Fruit fly (Drosophila melanogaster) whole organism, embryonic: Measurements from ENCODE around the gene Pxn.

Source experiments
- Aef1 ChIP-seq: fragments of 200-800 bp; sonication (Bioruptor generic); IDR thresholded peaks from 3 replicates; pipeline ENCODE4 v1.3.6; 2022; ENCODE audit warnings: missing biosample characterization, missing genetic modification characterization
- CG10274 ChIP-seq: fragments of 200-800 bp; sonication (Bioruptor generic); optimal IDR thresholded peaks from 3 replicates; lab custom pipeline; 2017; ENCODE audit warnings: missing biosample characterization, mild to moderate bottlenecking, missing genetic modification characterization
- CG12155 ChIP-seq: fragments of 200-800 bp; sonication (Bioruptor generic); optimal IDR thresholded peaks from 3 replicates; lab custom pipeline; 2016; ENCODE audit warnings: missing biosample characterization, missing genetic modification characterization
- CG14014 ChIP-seq: fragments of 200-800 bp; sonication (Bioruptor generic); IDR thresholded peaks from 2 replicates; pipeline ENCODE4 v1.3.6; 2022; ENCODE audit warnings: missing biosample characterization, missing genetic modification characterization
- CG14667 ChIP-seq: fragments of 200-800 bp; sonication (Bioruptor generic); IDR thresholded peaks from 2 replicates; pipeline ENCODE4 v1.3.6; 2022; ENCODE audit warnings: missing biosample characterization, missing genetic modification characterization
- CG14860 ChIP-seq: fragments of 200-800 bp; sonication (Bioruptor generic); IDR thresholded peaks from 3 replicates; pipeline ENCODE4 v1.3.6; 2022; ENCODE audit warnings: missing biosample characterization, missing genetic modification characterization; ENCODE audit not compliant: partially characterized antibody
- CG15269 ChIP-seq: fragments of 200-800 bp; sonication (Bioruptor generic); optimal IDR thresholded peaks from 2 replicates; lab custom pipeline; 2018; ENCODE audit warnings: missing biosample characterization, mild to moderate bottlenecking, missing genetic modification characterization, moderate library complexity
- CG16779 ChIP-seq: fragments of 200-800 bp; sonication (Bioruptor generic); IDR thresholded peaks from 2 replicates; pipeline ENCODE4 v1.3.6; 2022; ENCODE audit warnings: missing biosample characterization, missing genetic modification characterization
- CG16813 ChIP-seq: fragments of 200-800 bp; sonication (Bioruptor generic); IDR thresholded peaks from 3 replicates; pipeline ENCODE4 v1.3.6; 2022; ENCODE audit warnings: missing biosample characterization, missing genetic modification characterization; ENCODE audit not compliant: partially characterized antibody
- CG2129 ChIP-seq: fragments of 200-800 bp; sonication (Bioruptor generic); IDR thresholded peaks from 2 replicates; pipeline ENCODE4 v1.3.6; 2022; ENCODE audit warnings: missing biosample characterization, missing genetic modification characterization; ENCODE audit not compliant: partially characterized antibody
- CG2678 ChIP-seq: fragments of 200-800 bp; sonication (Bioruptor generic); optimal IDR thresholded peaks from 3 replicates; lab custom pipeline; 2019; ENCODE audit warnings: missing biosample characterization, mild to moderate bottlenecking, missing genetic modification characterization, moderate library complexity
- CG2889 ChIP-seq: fragments of 200-800 bp; sonication (Bioruptor generic); IDR thresholded peaks from 3 replicates; pipeline ENCODE4 v1.3.6; 2022; ENCODE audit warnings: missing biosample characterization, missing genetic modification characterization
- CG32772 ChIP-seq: fragments of 200-800 bp; sonication (Bioruptor generic); IDR thresholded peaks from 2 replicates; pipeline ENCODE4 v1.3.6; 2022; ENCODE audit warnings: missing biosample characterization, missing genetic modification characterization
- CG3407 ChIP-seq: fragments of 200-800 bp; sonication (Bioruptor generic); optimal IDR thresholded peaks from 2 replicates; lab custom pipeline; 2018; ENCODE audit warnings: missing biosample characterization, mild to moderate bottlenecking, missing genetic modification characterization
- CG4404 ChIP-seq: fragments of 200-800 bp; sonication (Bioruptor generic); IDR thresholded peaks from 2 replicates; pipeline ENCODE4 v1.3.6; 2022; ENCODE audit warnings: missing biosample characterization, missing genetic modification characterization
- CG4424 ChIP-seq: fragments of 200-800 bp; sonication (Bioruptor generic); optimal IDR thresholded peaks from 3 replicates; lab custom pipeline; 2016; ENCODE audit warnings: missing biosample characterization, missing genetic modification characterization
- CG5180 ChIP-seq: fragments of 200-800 bp; sonication (Bioruptor generic); optimal IDR thresholded peaks from 3 replicates; lab custom pipeline; 2017; ENCODE audit warnings: missing biosample characterization, missing genetic modification characterization, mild to moderate bottlenecking, moderate library complexity, missing genetic modification reagents
- CG6175 ChIP-seq: fragments of 200-800 bp; sonication (Bioruptor generic); IDR thresholded peaks from 3 replicates; pipeline ENCODE4 v1.3.6; 2022; ENCODE audit warnings: missing biosample characterization, missing genetic modification characterization
- CG6791 ChIP-seq: fragments of 200-800 bp; sonication (Bioruptor generic); IDR thresholded peaks from 3 replicates; pipeline ENCODE4 v1.3.6; 2022; ENCODE audit warnings: missing biosample characterization, missing genetic modification characterization; ENCODE audit not compliant: partially characterized antibody
- CG6813 ChIP-seq: fragments of 200-800 bp; sonication (Bioruptor generic); optimal IDR thresholded peaks from 2 replicates; lab custom pipeline; 2017; ENCODE audit warnings: missing biosample characterization, missing genetic modification characterization, mild to moderate bottlenecking, moderate library complexity, missing genetic modification reagents
- CG6854 ChIP-seq: fragments of 200-800 bp; sonication (Bioruptor generic); optimal IDR thresholded peaks from 3 replicates; lab custom pipeline; 2017; ENCODE audit warnings: missing biosample characterization, mild to moderate bottlenecking, missing genetic modification characterization
- CG7786 ChIP-seq: fragments of 200-800 bp; sonication (Bioruptor generic); optimal IDR thresholded peaks from 2 replicates; lab custom pipeline; 2016; ENCODE audit warnings: missing biosample characterization, missing genetic modification characterization
- CoRest ChIP-seq: fragments of 200-800 bp; sonication (Bioruptor generic); optimal IDR thresholded peaks from 3 replicates; lab custom pipeline; 2018; ENCODE audit warnings: missing biosample characterization, mild to moderate bottlenecking, missing genetic modification characterization, moderate library complexity
- Doc2 ChIP-seq: fragments of 200-800 bp; sonication (Bioruptor generic); IDR thresholded peaks from 2 replicates; pipeline ENCODE4 v1.3.6; 2022; ENCODE audit warnings: missing biosample characterization, missing genetic modification characterization
- HLH54F ChIP-seq: fragments of 200-800 bp; sonication (Bioruptor generic); optimal IDR thresholded peaks from 3 replicates; lab custom pipeline; 2016; ENCODE audit warnings: missing biosample characterization, missing genetic modification characterization
- Lhr ChIP-seq: fragments of 200-800 bp; sonication (Bioruptor generic); optimal IDR thresholded peaks from 3 replicates; lab custom pipeline; 2017; ENCODE audit warnings: mild to moderate bottlenecking, missing biosample characterization, missing genetic modification reagents, missing genetic modification characterization
- Mrtf ChIP-seq: fragments of 200-800 bp; sonication (Bioruptor generic); IDR thresholded peaks from 3 replicates; pipeline ENCODE4 v1.3.6; 2022; ENCODE audit warnings: missing biosample characterization, missing genetic modification characterization
- NC2α ChIP-seq: fragments of 200-800 bp; sonication (Bioruptor generic); optimal IDR thresholded peaks from 2 replicates; lab custom pipeline; 2016; ENCODE audit warnings: missing biosample characterization, missing genetic modification characterization
- Trl ChIP-seq, 3 experiments: fragments of >200 bp in 2 of 3; fragments of 200-800 bp in 1 of 3; sonication (Bioruptor generic) in 1 of 3; optimal IDR thresholded peaks; 2 replicates in 1 of 3; 3 replicates in 2 of 3; lab custom pipeline; 2016 to 2017; ENCODE audit warnings: missing biosample characterization in 1 of 3, missing genetic modification characterization in 1 of 3
- Vsx1 ChIP-seq: fragments of 200-800 bp; sonication (Bioruptor generic); optimal IDR thresholded peaks from 2 replicates; lab custom pipeline; 2017; ENCODE audit warnings: missing biosample characterization, mild to moderate bottlenecking, missing genetic modification characterization, missing genetic modification reagents
- br ChIP-seq: fragments of >200 bp; optimal IDR thresholded peaks from 2 replicates; lab custom pipeline; 2017
- chif ChIP-seq, 2 experiments: fragments of 200-800 bp; sonication (Bioruptor generic); optimal IDR thresholded peaks; 3 replicates each; lab custom pipeline; 2016; ENCODE audit warnings: missing biosample characterization in 2 of 2, missing genetic modification characterization in 2 of 2
- chn ChIP-seq: fragments of 200-800 bp; sonication (Bioruptor generic); optimal IDR thresholded peaks from 2 replicates; lab custom pipeline; 2016; ENCODE audit warnings: missing biosample characterization, missing genetic modification characterization
- crc ChIP-seq: fragments of 200-800 bp; sonication (Bioruptor generic); optimal IDR thresholded peaks from 2 replicates; lab custom pipeline; 2016; ENCODE audit warnings: missing biosample characterization, missing genetic modification characterization
- dysf ChIP-seq: fragments of 200-800 bp; sonication (Bioruptor generic); IDR thresholded peaks from 3 replicates; pipeline ENCODE4 v1.3.6; 2022; ENCODE audit warnings: missing biosample characterization, missing genetic modification characterization
- emc ChIP-seq: fragments of 200-800 bp; sonication (Bioruptor generic); optimal IDR thresholded peaks from 2 replicates; lab custom pipeline; 2016; ENCODE audit warnings: missing biosample characterization, missing genetic modification characterization
- eyg ChIP-seq: fragments of 200-800 bp; sonication (Bioruptor generic); optimal IDR thresholded peaks from 3 replicates; lab custom pipeline; 2016; ENCODE audit warnings: missing biosample characterization, missing genetic modification characterization
- h ChIP-seq: fragments of >200 bp; optimal IDR thresholded peaks from 2 replicates; lab custom pipeline; 2017
- ham ChIP-seq: fragments of 200-800 bp; sonication (Bioruptor generic); IDR thresholded peaks from 2 replicates; pipeline ENCODE4 v1.3.6; 2022; ENCODE audit warnings: missing biosample characterization, missing genetic modification characterization
- insv ChIP-seq, 2 experiments: fragments of 200-800 bp; sonication (Bioruptor generic); optimal IDR thresholded peaks; 3 replicates each; lab custom pipeline; 2016 to 2018; ENCODE audit warnings: missing biosample characterization in 2 of 2, missing genetic modification characterization in 2 of 2
- jing ChIP-seq: fragments of 200-800 bp; sonication (Bioruptor generic); optimal IDR thresholded peaks from 2 replicates; lab custom pipeline; 2018; ENCODE audit warnings: missing biosample characterization, mild to moderate bottlenecking, missing genetic modification characterization
- klu ChIP-seq: fragments of 200-800 bp; sonication (Bioruptor generic); IDR thresholded peaks from 2 replicates; pipeline ENCODE4 v1.3.6; 2022; ENCODE audit warnings: missing biosample characterization, missing genetic modification characterization
- maf-S ChIP-seq: fragments of 200-800 bp; sonication (Bioruptor generic); optimal IDR thresholded peaks from 2 replicates; lab custom pipeline; 2016; ENCODE audit warnings: missing biosample characterization, missing genetic modification characterization
- scrt ChIP-seq: fragments of 200-800 bp; sonication (Bioruptor generic); optimal IDR thresholded peaks from 2 replicates; lab custom pipeline; 2018; ENCODE audit warnings: missing biosample characterization, mild to moderate bottlenecking, missing genetic modification characterization, moderate library complexity
- seq ChIP-seq: fragments of 200-800 bp; sonication (Bioruptor generic); IDR thresholded peaks from 2 replicates; pipeline ENCODE4 v1.3.6; 2022; ENCODE audit warnings: missing biosample characterization, missing genetic modification characterization
- sob ChIP-seq: fragments of 200-800 bp; sonication (Bioruptor generic); IDR thresholded peaks from 2 replicates; pipeline ENCODE4 v1.3.6; 2022; ENCODE audit warnings: missing biosample characterization, missing genetic modification characterization
- sqz ChIP-seq: fragments of 200-800 bp; sonication (Bioruptor generic); optimal IDR thresholded peaks from 3 replicates; lab custom pipeline; 2018; ENCODE audit warnings: missing biosample characterization, mild to moderate bottlenecking, missing genetic modification characterization
- tgo ChIP-seq: fragments of 200-800 bp; sonication (Bioruptor generic); IDR thresholded peaks from 3 replicates; pipeline ENCODE4 v1.3.6; 2022; ENCODE audit warnings: missing biosample characterization, missing genetic modification characterization
- vfl ChIP-seq: fragments of 200-800 bp; sonication (Bioruptor generic); optimal IDR thresholded peaks from 2 replicates; lab custom pipeline; 2016; ENCODE audit warnings: missing biosample characterization, missing genetic modification characterization
- wek ChIP-seq: fragments of 200-800 bp; sonication (Bioruptor generic); optimal IDR thresholded peaks from 3 replicates; lab custom pipeline; 2018; ENCODE audit warnings: missing biosample characterization, mild to moderate bottlenecking, missing genetic modification characterization, moderate library complexity

Gene Pxn

dm6 chr3L:2589167-2589910 lies 40.5 kb downstream of the Pxn start, which contains the start of gene dos (continued):
- TF ChIP-seq CG16813 (peak; percentile 79), sob (0 out of 2 replicates have a peak, but pooled peaks have one; percentile 32), Vsx1 (GFP tag; lab: Kevin White, UChicago) (peak; percentile 53), CG4424 (GFP tag; lab: Kevin White, UChicago) (peak; percentile 55), emc (no peak), CG4404 (GFP tag; lab: Robert Waterston, UW) (no peak), scrt (GFP tag; lab: Kevin White, UChicago) (peak; percentile 29), br (lab: Kevin White, UChicago) (no peak), CG6175 (GFP tag; lab: Robert Waterston, UW) (no peak), CoRest (tag; lab: Kevin White, UChicago) (peak; percentile 52), tgo (GFP tag; lab: Robert Waterston, UW) (no peak), ham (GFP tag; lab: Robert Waterston, UW) (no peak), HLH54F (GFP tag; lab: Kevin White, UChicago) (peak; percentile 12), Doc2 (GFP tag; lab: Robert Waterston, UW) (no peak), CG2129 (peak; percentile 54), eyg (GFP tag; lab: Kevin White, UChicago) (no peak), CG6813 (GFP tag; lab: Kevin White, UChicago) (no peak), insv (GFP tag; optimal IDR thresholded peaks at IDR 0.05; lab: Kevin White, UChicago) (peak in 1 of 2 experiments; percentile 67), vfl (GFP tag; lab: Kevin White, UChicago) (peak; percentile 24), CG32772 (GFP tag; lab: Robert Waterston, UW) (0 out of 2 replicates have a peak, but pooled peaks have one; percentile 25), CG6854 (no peak), CG6791 (GFP tag; lab: Robert Waterston, UW) (peak; percentile 78), CG3407 (peak; percentile 32), CG15269 (tag; lab: Kevin White, UChicago) (peak; percentile 33), NC2α (GFP tag; lab: Kevin White, UChicago) (no peak), CG14667 (no peak), CG7786 (GFP tag; lab: Kevin White, UChicago) (no peak), Trl (optimal IDR thresholded peaks at IDR 0.05; lab: Kevin White, UChicago) (no peak), Trl (GFP tag; optimal IDR thresholded peaks at IDR 0.05; lab: Kevin White, UChicago) (peak; percentile 61), chn (GFP tag; lab: Kevin White, UChicago) (peak; percentile 26), CG2889 (GFP tag; lab: Robert Waterston, UW) (no peak), crc (no peak), klu (GFP tag; lab: Robert Waterston, UW) (no peak), chif (GFP tag; optimal IDR thresholded peaks at IDR 0.05; lab: Kevin White, UChicago) (peak in 1 of 2 experiments; percentile 19), CG16779 (GFP tag; lab: Robert Waterston, UW) (no peak), Aef1 (GFP tag; lab: Robert Waterston, UW) (no peak), CG12155 (peak; percentile 30), CG14860 (GFP tag; lab: Robert Waterston, UW) (peak; percentile 61), Lhr (GFP tag; lab: Kevin White, UChicago) (peak; percentile 61), Mrtf (GFP tag; lab: Robert Waterston, UW) (no peak), wek (GFP tag; lab: Kevin White, UChicago) (peak; percentile 0), CG10274 (no peak), seq (GFP tag; lab: Robert Waterston, UW) (no peak), h (lab: Kevin White, UChicago) (no peak), CG2678 (tag; lab: Kevin White, UChicago) (peak; percentile 44), sqz (GFP tag; lab: Kevin White, UChicago) (no peak), jing (GFP tag; lab: Kevin White, UChicago) (no peak), dysf (0 out of 3 replicates have a peak, but pooled peaks have one; percentile 12), CG14014 (GFP tag; lab: Robert Waterston, UW) (no peak), maf-S (peak; percentile 13), CG5180 (GFP tag; lab: Kevin White, UChicago) (no peak)
